Worm (Caenorhabditis elegans): ENCODE results near the gene elo-4.

- TF ChIP-seq B0261.1 (tag; optimal IDR thresholded peaks at IDR 0.05) (no peak), athp-1 (tag; optimal IDR thresholded peaks at IDR 0.05) (no peak), tlf-1 (GFP tag; optimal IDR thresholded peaks at IDR 0.05) (no peak)
Observed at ce11 chrIII:9373779-9374178, 39.7 kb upstream of the elo-4 start.

Measured in whole organism, young adult.